Fruit fly (Drosophila melanogaster) whole organism, prepupa: ENCODE measurements around the gene Ama.
A peak's percentile ranks its signal among the peaks of the same experiment; 100 is the strongest.

ENCODE experiments used
- Blimp-1 ChIP-seq: fragments of 200-800 bp; sonication (Bioruptor generic); optimal IDR thresholded peaks from 3 replicates; lab custom pipeline; 2017; ENCODE audit warnings: missing biosample characterization, missing genetic modification characterization, mild to moderate bottlenecking, moderate library complexity, missing genetic modification reagents
- CG10631 ChIP-seq: fragments of 200-800 bp; sonication (Bioruptor generic); optimal IDR thresholded peaks from 2 replicates; lab custom pipeline; 2016; ENCODE audit warnings: missing biosample characterization, missing genetic modification characterization
- CG10669 ChIP-seq: fragments of 200-800 bp; sonication (Bioruptor generic); optimal IDR thresholded peaks from 3 replicates; lab custom pipeline; 2018; ENCODE audit warnings: missing biosample characterization, mild to moderate bottlenecking, missing genetic modification characterization, moderate library complexity
- CG11294 ChIP-seq: fragments of 200-800 bp; sonication (Bioruptor generic); IDR thresholded peaks from 2 replicates; pipeline ENCODE4 v1.3.6; 2022; ENCODE audit warnings: missing biosample characterization, missing genetic modification characterization
- CG11902 ChIP-seq: fragments of 200-800 bp; sonication (Bioruptor generic); optimal IDR thresholded peaks from 3 replicates; lab custom pipeline; 2016; ENCODE audit warnings: missing biosample characterization, missing genetic modification characterization
- CG15336 ChIP-seq: fragments of 200-800 bp; sonication (Bioruptor generic); IDR thresholded peaks from 2 replicates; pipeline ENCODE4 v1.3.6; 2022; ENCODE audit warnings: missing biosample characterization, missing genetic modification characterization
- CG16779 ChIP-seq: fragments of 200-800 bp; sonication (Bioruptor generic); optimal IDR thresholded peaks from 3 replicates; lab custom pipeline; 2017; ENCODE audit warnings: missing biosample characterization, mild to moderate bottlenecking, missing genetic modification characterization
- CG3032 ChIP-seq: fragments of 200-800 bp; optimal IDR thresholded peaks from 2 replicates; lab custom pipeline; 2019; ENCODE audit warnings: missing biosample characterization, mild to moderate bottlenecking, missing genetic modification characterization, moderate library complexity
- CG31627 ChIP-seq: fragments of 200-800 bp; sonication (Bioruptor generic); optimal IDR thresholded peaks from 3 replicates; lab custom pipeline; 2016; ENCODE audit warnings: missing biosample characterization, missing genetic modification characterization
- CG34406 ChIP-seq: fragments of 200-800 bp; sonication (Bioruptor generic); optimal IDR thresholded peaks from 3 replicates; lab custom pipeline; 2016; ENCODE audit warnings: missing biosample characterization, missing genetic modification characterization
- CG3919 ChIP-seq: fragments of 200-800 bp; sonication (Bioruptor generic); optimal IDR thresholded peaks from 3 replicates; lab custom pipeline; 2016; ENCODE audit warnings: missing biosample characterization, missing genetic modification characterization
- CG4318 ChIP-seq: fragments of 200-800 bp; sonication (Bioruptor generic); optimal IDR thresholded peaks from 3 replicates; lab custom pipeline; 2017; ENCODE audit warnings: missing biosample characterization, mild to moderate bottlenecking, missing genetic modification characterization
- CG6163 ChIP-seq: fragments of 200-800 bp; sonication (Bioruptor generic); IDR thresholded peaks from 3 replicates; pipeline ENCODE4 v1.3.6; 2022; ENCODE audit warnings: missing biosample characterization, missing genetic modification characterization
- CG6276 ChIP-seq: fragments of 200-800 bp; sonication (Bioruptor generic); optimal IDR thresholded peaks from 2 replicates; lab custom pipeline; 2017; ENCODE audit warnings: missing biosample characterization, mild to moderate bottlenecking, missing genetic modification characterization
- CG6792 ChIP-seq: fragments of 200-800 bp; sonication (Bioruptor generic); optimal IDR thresholded peaks from 3 replicates; lab custom pipeline; 2016; ENCODE audit warnings: missing biosample characterization, missing genetic modification characterization
- CG6854 ChIP-seq: fragments of 200-800 bp; sonication (Bioruptor generic); optimal IDR thresholded peaks from 2 replicates; lab custom pipeline; 2017; ENCODE audit warnings: missing biosample characterization, mild to moderate bottlenecking, missing genetic modification characterization
- CG7368 ChIP-seq: fragments of 200-800 bp; sonication (Bioruptor generic); optimal IDR thresholded peaks from 3 replicates; lab custom pipeline; 2016; ENCODE audit warnings: missing biosample characterization, missing genetic modification characterization
- CG8119 ChIP-seq: fragments of 200-800 bp; sonication (Bioruptor generic); IDR thresholded peaks from 3 replicates; pipeline ENCODE4 v1.3.6; 2022; ENCODE audit warnings: missing biosample characterization, missing genetic modification characterization
- CG8632 ChIP-seq: fragments of 200-800 bp; sonication (Bioruptor generic); optimal IDR thresholded peaks from 3 replicates; lab custom pipeline; 2016; ENCODE audit warnings: missing biosample characterization, missing genetic modification characterization
- CG9139 ChIP-seq: fragments of 200-800 bp; sonication (Bioruptor generic); optimal IDR thresholded peaks from 3 replicates; lab custom pipeline; 2017; ENCODE audit warnings: missing biosample characterization, mild to moderate bottlenecking, missing genetic modification characterization
- Eip75B ChIP-seq: fragments of 200-800 bp; sonication (Bioruptor generic); optimal IDR thresholded peaks from 3 replicates; lab custom pipeline; 2016; ENCODE audit warnings: missing biosample characterization, missing genetic modification characterization
- Eip78C ChIP-seq: fragments of 200-800 bp; sonication (Bioruptor generic); peaks from one replicate; lab custom pipeline; 2016; ENCODE audit warnings: missing biosample characterization, missing genetic modification characterization
- Ets21C ChIP-seq: fragments of 200-800 bp; sonication (Bioruptor generic); optimal IDR thresholded peaks from 3 replicates; lab custom pipeline; 2016; ENCODE audit warnings: missing biosample characterization, missing genetic modification characterization
- Ets96B ChIP-seq: fragments of 200-800 bp; optimal IDR thresholded peaks from 2 replicates; lab custom pipeline; 2019; ENCODE audit warnings: missing biosample characterization, mild to moderate bottlenecking, missing genetic modification characterization, moderate library complexity
- Gug ChIP-seq: fragments of 200-800 bp; sonication (Bioruptor generic); IDR thresholded peaks from 2 replicates; pipeline ENCODE4 v1.3.6; 2022; ENCODE audit warnings: missing biosample characterization, missing genetic modification characterization
- Hr38 ChIP-seq: sonication (Bioruptor generic); optimal IDR thresholded peaks from 2 replicates; lab custom pipeline; 2016; ENCODE audit warnings: missing biosample characterization, missing genetic modification characterization
- Lpt ChIP-seq: fragments of 200-800 bp; sonication (Bioruptor generic); optimal IDR thresholded peaks from 3 replicates; lab custom pipeline; 2016; ENCODE audit warnings: missing biosample characterization, missing genetic modification characterization
- Met ChIP-seq: fragments of 200-800 bp; sonication (Bioruptor generic); optimal IDR thresholded peaks from 3 replicates; lab custom pipeline; 2016; ENCODE audit warnings: missing biosample characterization, missing genetic modification characterization
- OdsH ChIP-seq: fragments of 200-800 bp; sonication (Bioruptor generic); optimal IDR thresholded peaks from 3 replicates; lab custom pipeline; 2016; ENCODE audit warnings: missing biosample characterization, missing genetic modification characterization
- Smox ChIP-seq: fragments of 200-800 bp; sonication (Bioruptor generic); optimal IDR thresholded peaks from 3 replicates; lab custom pipeline; 2016; ENCODE audit warnings: missing biosample characterization, missing genetic modification characterization
- Sox14 ChIP-seq: fragments of 200-800 bp; sonication (Bioruptor generic); optimal IDR thresholded peaks from 3 replicates; lab custom pipeline; 2016; ENCODE audit warnings: missing biosample characterization, missing genetic modification characterization
- Sox15 ChIP-seq: fragments of 200-800 bp; sonication (Bioruptor generic); optimal IDR thresholded peaks from 3 replicates; lab custom pipeline; 2016; ENCODE audit warnings: missing biosample characterization, missing genetic modification characterization
- achi ChIP-seq: fragments of 200-800 bp; sonication (Bioruptor generic); optimal IDR thresholded peaks from 3 replicates; lab custom pipeline; 2016; ENCODE audit warnings: missing biosample characterization, missing genetic modification characterization
- cyc ChIP-seq: fragments of 200-800 bp; sonication (Bioruptor generic); optimal IDR thresholded peaks from 3 replicates; lab custom pipeline; 2016; ENCODE audit warnings: missing biosample characterization, missing genetic modification characterization
- dac ChIP-seq: fragments of 200-800 bp; sonication (Bioruptor generic); optimal IDR thresholded peaks from 2 replicates; lab custom pipeline; 2017; ENCODE audit warnings: missing biosample characterization, mild to moderate bottlenecking, missing genetic modification characterization
- dsx ChIP-seq: fragments of 200-800 bp; optimal IDR thresholded peaks from 3 replicates; lab custom pipeline; 2019; ENCODE audit warnings: missing biosample characterization, mild to moderate bottlenecking, missing genetic modification characterization, moderate library complexity; ENCODE audit not compliant: poor library complexity, severe bottlenecking
- eg ChIP-seq: fragments of 200-800 bp; sonication (Bioruptor generic); IDR thresholded peaks from 3 replicates; pipeline ENCODE4 v1.3.6; 2022; ENCODE audit warnings: missing biosample characterization, missing genetic modification characterization
- esn ChIP-seq: fragments of 200-800 bp; sonication (Bioruptor generic); optimal IDR thresholded peaks from 2 replicates; lab custom pipeline; 2016; ENCODE audit warnings: missing biosample characterization, mild to moderate bottlenecking, missing genetic modification characterization, moderate library complexity
- fd59A ChIP-seq: fragments of 200-800 bp; sonication (Bioruptor generic); optimal IDR thresholded peaks from 2 replicates; lab custom pipeline; 2017; ENCODE audit warnings: missing biosample characterization, mild to moderate bottlenecking, missing genetic modification characterization, missing genetic modification reagents
- net ChIP-seq: fragments of 200-800 bp; sonication (Bioruptor generic); optimal IDR thresholded peaks from 3 replicates; lab custom pipeline; 2016; ENCODE audit warnings: missing biosample characterization, missing genetic modification characterization
- salr ChIP-seq, 2 experiments: fragments of 200-800 bp; sonication (Bioruptor generic); optimal IDR thresholded peaks; 3 replicates each; lab custom pipeline; 2016 to 2018; ENCODE audit warnings: missing biosample characterization in 2 of 2, missing genetic modification characterization in 2 of 2, mild to moderate bottlenecking in 1 of 2
- spab ChIP-seq: fragments of 200-800 bp; sonication (Bioruptor generic); optimal IDR thresholded peaks from 2 replicates; lab custom pipeline; 2017; ENCODE audit warnings: missing biosample characterization, mild to moderate bottlenecking, missing genetic modification characterization, missing genetic modification reagents
- ss ChIP-seq, 2 experiments: fragments of 200-800 bp; sonication (Bioruptor generic); optimal IDR thresholded peaks; 2 replicates in 1 of 2; 3 replicates in 1 of 2; lab custom pipeline; 2017 to 2018; ENCODE audit warnings: mild to moderate bottlenecking in 2 of 2, missing biosample characterization in 2 of 2, missing genetic modification characterization in 2 of 2, moderate library complexity in 1 of 2
- topi ChIP-seq: fragments of 200-800 bp; sonication (Bioruptor generic); optimal IDR thresholded peaks from 3 replicates; lab custom pipeline; 2016; ENCODE audit warnings: missing biosample characterization, missing genetic modification characterization
- vri ChIP-seq: fragments of 200-800 bp; sonication (Bioruptor generic); optimal IDR thresholded peaks from 3 replicates; lab custom pipeline; 2016; ENCODE audit warnings: missing biosample characterization, mild to moderate bottlenecking, missing genetic modification characterization

Ama gene

dm6 chr3R:6760755-6761647, 1.4 kb upstream of the Ama start (continued):
- peak; percentile 16 for TF ChIP-seq CG8632 (GFP tag; lab: Kevin White, UChicago)
- TF ChIP-seq CG34406 (GFP tag; lab: Kevin White, UChicago), result peak; percentile 29
- TF ChIP-seq CG6854 (GFP tag; lab: Kevin White, UChicago), result no peak
- TF ChIP-seq Gug (GFP tag; lab: Robert Waterston, UW), result no peak
- peak; percentile 44 for TF ChIP-seq CG3032 (tag; lab: Kevin White, UChicago)
- TF ChIP-seq Sox15 (GFP tag; lab: Kevin White, UChicago), result peak; percentile 31
- no peak for TF ChIP-seq CG11902 (GFP tag; lab: Kevin White, UChicago)
- no peak for TF ChIP-seq salr (GFP tag; optimal IDR thresholded peaks at IDR 0.05; lab: Kevin White, UChicago)
- peak; percentile 18 for TF ChIP-seq OdsH
- TF ChIP-seq, all 60 proteins: peak for 34

dm6 chr3R:6762794-6763407, 508 bp downstream of the Ama start:
- TF ChIP-seq CG11902 (GFP tag; lab: Kevin White, UChicago), result peak; percentile 42
- peak; percentile 77 for TF ChIP-seq cyc (GFP tag; lab: Kevin White, UChicago)
- peak; percentile 82 for TF ChIP-seq Ets96B (tag; lab: Kevin White, UChicago)
- peak; percentile 33 for TF ChIP-seq CG9139 (GFP tag; lab: Kevin White, UChicago)
- TF ChIP-seq Smox (GFP tag; lab: Kevin White, UChicago), result peak; percentile 80
- peak; percentile 84 for TF ChIP-seq topi (GFP tag; lab: Kevin White, UChicago)
- peak; percentile 74 for TF ChIP-seq dsx (GFP tag; lab: Kevin White, UChicago)
- peak; percentile 67 for TF ChIP-seq spab (GFP tag; lab: Kevin White, UChicago)
- TF ChIP-seq esn (GFP tag; lab: Kevin White, UChicago), result peak; percentile 90
- TF ChIP-seq CG11294 (GFP tag; lab: Robert Waterston, UW), result peak; percentile 13; the same call in 1 of the 2 replicates
- TF ChIP-seq CG8632 (GFP tag; lab: Kevin White, UChicago), result peak; percentile 79
- TF ChIP-seq CG10631 (GFP tag; lab: Kevin White, UChicago), result peak; percentile 82
- TF ChIP-seq ss (GFP tag; optimal IDR thresholded peaks at IDR 0.05; lab: Kevin White, UChicago), result peak; percentile 41 to 66
- peak; percentile 55 for TF ChIP-seq CG10669
- peak; percentile 72 for TF ChIP-seq Blimp-1 (GFP tag; lab: Kevin White, UChicago)
- peak; percentile 39; the same call in 1 of the 3 replicates for TF ChIP-seq CG6163 (GFP tag; lab: Robert Waterston, UW)
- TF ChIP-seq Sox14, result peak; percentile 65
- TF ChIP-seq fd59A, result peak; percentile 44
- TF ChIP-seq Lpt (GFP tag; lab: Kevin White, UChicago), result no peak
- TF ChIP-seq CG15336, result peak; percentile 77
- TF ChIP-seq CG34406 (GFP tag; lab: Kevin White, UChicago), result peak; percentile 81
- TF ChIP-seq CG6854 (GFP tag; lab: Kevin White, UChicago), result peak; percentile 42
- TF ChIP-seq salr (GFP tag; optimal IDR thresholded peaks at IDR 0.05; lab: Kevin White, UChicago), result peak in 1 of 2 experiments; percentile 71
- peak; percentile 80 for TF ChIP-seq achi
- TF ChIP-seq dac (GFP tag; lab: Kevin White, UChicago), result no peak
- no peak for TF ChIP-seq Hr38 (GFP tag; lab: Kevin White, UChicago)
- TF ChIP-seq Eip75B (GFP tag; lab: Kevin White, UChicago), result peak; percentile 59
- peak; percentile 80 for TF ChIP-seq CG6792
- peak; percentile 82 for TF ChIP-seq CG3032 (tag; lab: Kevin White, UChicago)
- TF ChIP-seq OdsH, result peak; percentile 77
- TF ChIP-seq Ets21C, result peak; percentile 56
- peak; percentile 72 for TF ChIP-seq CG8119 (GFP tag; lab: Robert Waterston, UW)
- peak; percentile 39 for TF ChIP-seq CG16779
- TF ChIP-seq net (GFP tag; lab: Kevin White, UChicago), result peak; percentile 66
- peak; percentile 65 for TF ChIP-seq CG3919 (GFP tag; lab: Kevin White, UChicago)
- peak; percentile 58 for TF ChIP-seq Sox15 (GFP tag; lab: Kevin White, UChicago)
- peak; percentile 74 for TF ChIP-seq CG31627 (GFP tag; lab: Kevin White, UChicago)
- peak; percentile 65; the same call in 2 of the 3 replicates for TF ChIP-seq eg (GFP tag; lab: Robert Waterston, UW)
- TF ChIP-seq CG4318, result peak; percentile 64
- TF ChIP-seq Met (GFP tag; lab: Kevin White, UChicago), result peak; percentile 84
- peak; percentile 55 for TF ChIP-seq CG7368
- TF ChIP-seq CG6276 (GFP tag; lab: Kevin White, UChicago), result peak; percentile 56
- peak; percentile 57 for TF ChIP-seq vri
- TF ChIP-seq Eip78C, result peak; percentile 92
